Worm (Caenorhabditis elegans) whole organism, midembryonic: ENCODE results near the gene stdh-1.

Experiments
- T22C8.4 ChIP-seq: fragments of 200-800 bp; sonication (Bioruptor generic); IDR thresholded peaks from 2 replicates; pipeline ENCODE4 v1.3.6; 2022; ENCODE audit warnings: missing genetic modification characterization, missing compliant biosample characterization
- flt-1 ChIP-seq: fragments of 200-800 bp; sonication (Bioruptor generic); IDR thresholded peaks from 2 replicates; pipeline ENCODE4 v1.3.6; 2022; ENCODE audit warnings: missing genetic modification characterization, missing compliant biosample characterization
- klf-2 ChIP-seq: fragments of 200-800 bp; sonication (Bioruptor generic); conservative IDR thresholded peaks from 2 replicates; pipeline ENCODE4 v1.3.6; 2022; ENCODE audit warnings: missing genetic modification reagents, missing genetic modification characterization, missing compliant biosample characterization
- med-1 ChIP-seq: sonication (generic microtip); optimal IDR thresholded peaks from 2 replicates; lab custom pipeline; 2017; ENCODE audit warnings: missing genetic modification characterization, mild to moderate bottlenecking, missing compliant biosample characterization, antibody characterized with exemption, missing genetic modification reagents; ENCODE audit not compliant: insufficient read depth
- ref-1 ChIP-seq: fragments of 200-800 bp; sonication (Bioruptor generic); conservative IDR thresholded peaks from 2 replicates; pipeline ENCODE4 v1.3.6; 2022; ENCODE audit warnings: missing genetic modification reagents, missing genetic modification characterization, missing compliant biosample characterization
- tab-1 ChIP-seq: fragments of 200-800 bp; sonication (Bioruptor generic); IDR thresholded peaks from 2 replicates; pipeline ENCODE4 v1.3.6; 2022; ENCODE audit warnings: missing genetic modification characterization, missing compliant biosample characterization
- ztf-23 ChIP-seq: fragments of 200-800 bp; sonication (Bioruptor generic); IDR thresholded peaks from 2 replicates; pipeline ENCODE4 v1.3.6; 2022; ENCODE audit warnings: missing genetic modification reagents, missing genetic modification characterization, missing compliant biosample characterization
- ztf-29 ChIP-seq: fragments of 200-800 bp; sonication (Bioruptor generic); IDR thresholded peaks from 2 replicates; pipeline ENCODE4 v1.3.6; 2022; ENCODE audit warnings: missing genetic modification reagents, missing genetic modification characterization, missing compliant biosample characterization

DNA sequence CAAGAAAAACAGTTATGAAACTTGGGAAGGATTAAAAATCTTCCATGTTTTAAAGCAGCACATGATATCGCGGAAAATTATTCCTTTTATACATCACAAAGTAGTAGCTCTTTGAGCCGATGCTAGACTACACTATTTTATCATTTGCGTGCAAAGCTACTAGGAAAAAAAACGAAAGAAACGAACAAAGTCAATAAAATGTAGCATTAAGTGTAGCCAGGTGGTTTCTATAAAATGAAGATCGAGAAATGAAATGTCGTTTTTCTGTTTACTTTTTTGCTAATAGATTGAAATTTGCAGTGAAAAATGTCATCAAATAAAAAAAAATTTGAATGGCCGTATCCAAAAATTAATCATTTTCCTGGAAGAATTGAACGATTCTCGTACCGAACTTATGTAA, 33.4 kb upstream of the stdh-1 start, which contains the start of gene cpt-5:
- TF ChIP-seq ztf-29 = no peak
- TF ChIP-seq flt-1 (GFP tag; lab: Robert Waterston, UW) = no peak
- TF ChIP-seq tab-1 (GFP tag; lab: Robert Waterston, UW) = no peak
- TF ChIP-seq ref-1 = no peak
- TF ChIP-seq ztf-23 = no peak
- TF ChIP-seq T22C8.4 (GFP tag; lab: Robert Waterston, UW) = no peak
- TF ChIP-seq med-1 (GFP tag; lab: Kevin White, UChicago) = no peak
- TF ChIP-seq klf-2 (GFP tag; lab: Robert Waterston, UW) = no peak
